Fruit fly (Drosophila melanogaster) Kc167 (cell line): ENCODE measurements around the gene Obp19c.

Experiments
- Myc ChIP-seq: fragments of >200 bp; optimal IDR thresholded peaks from 2 replicates; lab custom pipeline; 2017; ENCODE audit warnings: missing external identifiers
- Sin3A ChIP-seq: fragments of >200 bp; optimal IDR thresholded peaks from 2 replicates; lab custom pipeline; 2018; ENCODE audit warnings: missing external identifiers
- h ChIP-seq: fragments of >200 bp; optimal IDR thresholded peaks from 3 replicates; lab custom pipeline; 2018; ENCODE audit warnings: missing external identifiers
- insv ChIP-seq: fragments of >200 bp; optimal IDR thresholded peaks from 3 replicates; lab custom pipeline; 2018; ENCODE audit warnings: missing external identifiers
- psq ChIP-seq: fragments of >200 bp; optimal IDR thresholded peaks from 2 replicates; lab custom pipeline; 2017; ENCODE audit warnings: missing external identifiers

- TF ChIP-seq psq (no peak), Sin3A (no peak), h (lab: Kevin White, UChicago) (no peak), insv (lab: Kevin White, UChicago) (no peak), Myc (lab: Kevin White, UChicago) (no peak)
These were observed 4.7 kb downstream of the Obp19c start, which contains the start of gene CG15458 for dm6 chrX:20414099-20414498.
